Worm (Caenorhabditis elegans) whole organism, L4 larva: Measurements from ENCODE around the gene srz-63.

Experiments used
- F10B5.3 ChIP-seq: sonication (generic microtip); optimal IDR thresholded peaks from 2 replicates; lab custom pipeline; 2016; ENCODE audit warnings: mild to moderate bottlenecking, missing genetic modification characterization, missing compliant biosample characterization
- F26F4.8 ChIP-seq: fragments of 200-800 bp; sonication (Bioruptor generic); conservative IDR thresholded peaks from 2 replicates; pipeline ENCODE4 v1.3.6; 2022; ENCODE audit warnings: missing genetic modification characterization, missing compliant biosample characterization
- F37D6.2 ChIP-seq: sonication (generic microtip); optimal IDR thresholded peaks from 2 replicates; lab custom pipeline; 2016; ENCODE audit warnings: mild to moderate bottlenecking, missing genetic modification characterization, missing compliant biosample characterization
- T26A8.4 ChIP-seq: fragments of 200-800 bp; sonication (Bioruptor generic); IDR thresholded peaks from 2 replicates; pipeline ENCODE4 v1.3.6; 2022; ENCODE audit warnings: missing genetic modification characterization, missing compliant biosample characterization
- Y48G9A.11 ChIP-seq: fragments of 200-800 bp; sonication (Bioruptor generic); IDR thresholded peaks from 2 replicates; pipeline ENCODE4 v1.3.6; 2022; ENCODE audit warnings: missing genetic modification reagents, missing genetic modification characterization, missing compliant biosample characterization
- Y75B8A.6 ChIP-seq: fragments of 200-800 bp; sonication (Bioruptor generic); IDR thresholded peaks from 2 replicates; pipeline ENCODE4 v1.3.6; 2022; ENCODE audit warnings: missing genetic modification reagents, missing genetic modification characterization, missing compliant biosample characterization
- ZK337.2 ChIP-seq: fragments of 200-800 bp; sonication (Bioruptor generic); IDR thresholded peaks from 2 replicates; pipeline ENCODE4 v1.3.6; 2022; ENCODE audit warnings: missing genetic modification reagents, missing genetic modification characterization, missing compliant biosample characterization
- aha-1 ChIP-seq: fragments of 150-350 bp; peaks from one replicate; lab custom pipeline; 2014; ENCODE audit warnings: missing biosample characterization, missing genetic modification characterization
- aly-2 ChIP-seq: sonication (generic microtip); optimal IDR thresholded peaks from 2 replicates; lab custom pipeline; 2018; ENCODE audit warnings: missing biosample characterization, missing genetic modification characterization
- ama-1 ChIP-seq: fragments of 150-350 bp; optimal IDR thresholded peaks from 2 replicates; lab custom pipeline; 2014; ENCODE audit warnings: inconsistent platforms, mixed read lengths
- attf-4 ChIP-seq: sonication (generic microtip); optimal IDR thresholded peaks from 3 replicates; lab custom pipeline; 2017; ENCODE audit warnings: missing biosample characterization, missing genetic modification characterization
- ces-1 ChIP-seq: fragments of 150-350 bp; sonication (generic microtip); optimal IDR thresholded peaks from 4 replicates; lab custom pipeline; 2014; ENCODE audit warnings: missing biosample characterization, missing genetic modification reagents, missing genetic modification characterization
- dmd-6 ChIP-seq: fragments of 200-800 bp; sonication (Bioruptor generic); IDR thresholded peaks from 2 replicates; pipeline ENCODE4 v1.3.6; 2022; ENCODE audit warnings: missing genetic modification reagents, missing genetic modification characterization, missing compliant biosample characterization
- dmd-8 ChIP-seq: fragments of 200-800 bp; sonication (Bioruptor generic); IDR thresholded peaks from 2 replicates; pipeline ENCODE4 v1.3.6; 2022; ENCODE audit warnings: missing genetic modification characterization, missing compliant biosample characterization
- dmd-9 ChIP-seq: fragments of 200-800 bp; sonication (Bioruptor generic); IDR thresholded peaks from 2 replicates; pipeline ENCODE4 v1.3.6; 2022; ENCODE audit warnings: missing genetic modification reagents, missing genetic modification characterization, missing compliant biosample characterization
- duxl-1 ChIP-seq: sonication (generic microtip); optimal IDR thresholded peaks from 2 replicates; lab custom pipeline; 2016; ENCODE audit warnings: mild to moderate bottlenecking, missing genetic modification characterization, moderate library complexity, missing compliant biosample characterization; ENCODE audit not compliant: poor library complexity
- hif-1 ChIP-seq, 2 experiments: sonication (generic microtip); optimal IDR thresholded peaks; 2 replicates each; lab custom pipeline; 2016 to 2017; ENCODE audit warnings: missing compliant biosample characterization in 2 of 2, missing genetic modification characterization in 2 of 2, missing genetic modification reagents in 2 of 2, missing genotype in 2 of 2, mild to moderate bottlenecking in 1 of 2
- hlh-11 ChIP-seq: fragments of 200-800 bp; sonication (Bioruptor generic); optimal IDR thresholded peaks from 2 replicates; lab custom pipeline; 2018; ENCODE audit warnings: mild to moderate bottlenecking, missing genetic modification characterization, missing compliant biosample characterization
- hlh-30 ChIP-seq: sonication (generic microtip); optimal IDR thresholded peaks from 2 replicates; lab custom pipeline; 2017; ENCODE audit warnings: antibody characterized with exemption, mild to moderate bottlenecking, missing genetic modification characterization, missing compliant biosample characterization; ENCODE audit not compliant: insufficient read depth
- hmg-1.1 ChIP-seq: fragments of 200-800 bp; sonication (Bioruptor generic); IDR thresholded peaks from 2 replicates; pipeline ENCODE4 v1.3.6; 2022; ENCODE audit warnings: missing genetic modification reagents, missing genetic modification characterization, missing compliant biosample characterization
- lin-1 ChIP-seq: fragments of 200-800 bp; sonication (Bioruptor generic); IDR thresholded peaks from 2 replicates; pipeline ENCODE4 v1.3.6; 2022; ENCODE audit warnings: missing genetic modification reagents, missing genetic modification characterization, missing compliant biosample characterization
- lin-29 ChIP-seq: fragments of 200-800 bp; sonication (Bioruptor generic); IDR thresholded peaks from 2 replicates; pipeline ENCODE4 v1.3.6; 2022; ENCODE audit warnings: missing genetic modification reagents, missing genetic modification characterization, missing compliant biosample characterization
- lin-38 ChIP-seq: fragments of 200-800 bp; sonication (Bioruptor generic); IDR thresholded peaks from 2 replicates; pipeline ENCODE4 v1.3.6; 2022; ENCODE audit warnings: missing genetic modification reagents, missing genetic modification characterization, missing compliant biosample characterization
- lin-39 ChIP-seq: fragments of 150-350 bp; optimal IDR thresholded peaks from 2 replicates; lab custom pipeline; 2014; ENCODE audit warnings: missing biosample characterization, missing genetic modification reagents, missing genetic modification characterization
- lsy-2 ChIP-seq, 2 experiments: fragments of 150-350 bp in 1 of 2; sonication (generic microtip) in 1 of 2; optimal IDR thresholded peaks; 2 replicates each; lab custom pipeline; 2014 to 2017; ENCODE audit warnings: missing biosample characterization in 2 of 2, missing genetic modification characterization in 2 of 2
- madf-5 ChIP-seq, 2 experiments: fragments of 200-800 bp; sonication (Bioruptor generic); IDR thresholded peaks; 2 replicates each; pipeline ENCODE4 v1.3.6; 2022; ENCODE audit warnings: missing compliant biosample characterization in 2 of 2, missing genetic modification characterization in 2 of 2
- madf-9 ChIP-seq: fragments of 200-800 bp; sonication (Bioruptor generic); conservative IDR thresholded peaks from 2 replicates; pipeline ENCODE4 v1.3.6; 2022; ENCODE audit warnings: missing genetic modification reagents, missing genetic modification characterization, missing compliant biosample characterization
- mdl-1 ChIP-seq, 2 experiments: fragments of 150-350 bp in 1 of 2; sonication (generic microtip) in 1 of 2; optimal IDR thresholded peaks; 2 replicates each; lab custom pipeline; 2014 to 2017; ENCODE audit warnings: missing biosample characterization in 2 of 2, missing genetic modification characterization in 2 of 2
- mdt-29 ChIP-seq: fragments of 200-800 bp; sonication (Bioruptor generic); IDR thresholded peaks from 2 replicates; pipeline ENCODE4 v1.3.6; 2022; ENCODE audit warnings: missing genetic modification reagents, missing genetic modification characterization, missing compliant biosample characterization
- mxl-3 ChIP-seq: fragments of 200-800 bp; sonication (Bioruptor generic); optimal IDR thresholded peaks from 2 replicates; lab custom pipeline; 2018; ENCODE audit warnings: mild to moderate bottlenecking, missing genetic modification characterization, missing compliant biosample characterization
- nhr-10 ChIP-seq: fragments of 150-350 bp; optimal IDR thresholded peaks from 2 replicates; lab custom pipeline; 2014; ENCODE audit warnings: missing biosample characterization, missing genetic modification characterization
- nhr-237 ChIP-seq: sonication (generic microtip); optimal IDR thresholded peaks from 2 replicates; lab custom pipeline; 2017; ENCODE audit warnings: missing biosample characterization, missing genetic modification characterization
- nhr-28 ChIP-seq: fragments of 150-350 bp; optimal IDR thresholded peaks from 2 replicates; lab custom pipeline; 2014; ENCODE audit warnings: missing biosample characterization, missing genetic modification characterization
- nhr-42 ChIP-seq: fragments of 200-800 bp; sonication (Bioruptor generic); IDR thresholded peaks from 2 replicates; pipeline ENCODE4 v1.3.6; 2022; ENCODE audit warnings: missing genetic modification characterization, missing compliant biosample characterization
- nhr-76 ChIP-seq: fragments of 150-350 bp; optimal IDR thresholded peaks from 2 replicates; lab custom pipeline; 2014; ENCODE audit warnings: missing biosample characterization, missing genetic modification characterization
- php-3 ChIP-seq: fragments of 200-800 bp; sonication (Bioruptor generic); IDR thresholded peaks from 2 replicates; pipeline ENCODE4 v1.3.6; 2022; ENCODE audit warnings: missing genetic modification reagents, missing genetic modification characterization, missing compliant biosample characterization
- pqm-1 ChIP-seq: sonication (generic microtip); optimal IDR thresholded peaks from 2 replicates; lab custom pipeline; 2017; ENCODE audit warnings: missing biosample characterization, missing genetic modification characterization
- snpc-4 ChIP-seq: fragments of 150-350 bp; optimal IDR thresholded peaks from 2 replicates; lab custom pipeline; 2014; ENCODE audit warnings: missing biosample characterization, missing genetic modification characterization
- spr-3 ChIP-seq: fragments of 200-800 bp; sonication (Bioruptor generic); optimal IDR thresholded peaks from 2 replicates; lab custom pipeline; 2018; ENCODE audit warnings: mild to moderate bottlenecking, missing genetic modification characterization, missing compliant biosample characterization
- tra-1 ChIP-seq: fragments of 200-800 bp; sonication (Bioruptor generic); IDR thresholded peaks from 2 replicates; pipeline ENCODE4 v1.3.6; 2022; ENCODE audit warnings: missing genetic modification reagents, missing genetic modification characterization, missing compliant biosample characterization
- unc-62 ChIP-seq, 3 experiments: fragments of 150-350 bp in 1 of 3; sonication (generic microtip); optimal IDR thresholded peaks in 2 of 3; peaks in 1 of 3; 1 replicate in 1 of 3; 2 replicates in 2 of 3; lab custom pipeline; 2014 to 2017; ENCODE audit warnings: missing biosample characterization in 3 of 3, missing genetic modification characterization in 3 of 3, missing genetic modification reagents in 3 of 3, missing genotype in 1 of 3
- zag-1 ChIP-seq: fragments of 150-350 bp; optimal IDR thresholded peaks from 2 replicates; lab custom pipeline; 2014; ENCODE audit warnings: missing biosample characterization, missing genetic modification characterization
- zfp-2 ChIP-seq: sonication (generic microtip); optimal IDR thresholded peaks from 2 replicates; lab custom pipeline; 2016; ENCODE audit warnings: mild to moderate bottlenecking, missing genetic modification characterization, missing compliant biosample characterization
- ztf-11 ChIP-seq: fragments of 150-350 bp; optimal IDR thresholded peaks from 2 replicates; lab custom pipeline; 2014; ENCODE audit warnings: missing biosample characterization, missing genetic modification characterization
- ztf-7 ChIP-seq: fragments of 150-350 bp; optimal IDR thresholded peaks from 2 replicates; lab custom pipeline; 2014; ENCODE audit warnings: missing biosample characterization, missing genetic modification characterization

The srz-63 gene

ce11 chrII:1309892-1310516, 31.6 kb downstream of the srz-63 start, which contains the start of the genes alh-6 and fcho-1:
Gene alh-6 (minus strand): TSS chrII:1310133.
Gene fcho-1 (plus strand): TSS chrII:1310515.
- TF ChIP-seq lsy-2 (tag; optimal IDR thresholded peaks at IDR 0.05; lab: Kevin White, UChicago) (peak in 1 of 2 experiments; percentile 29), mdt-29 (no peak), aha-1 (tag; lab: Kevin White, UChicago) (peak; percentile 44), mdl-1 (tag; optimal IDR thresholded peaks at IDR 0.05; lab: Kevin White, UChicago) (peak in 1 of 2 experiments; percentile 38), hlh-30 (tag; lab: Kevin White, UChicago) (peak; percentile 87), lin-38 (peak; percentile 31), hlh-11 (tag; lab: Kevin White, UChicago) (peak; percentile 7), F37D6.2 (tag; lab: Kevin White, UChicago) (no peak), mxl-3 (GFP tag; lab: Kevin White, UChicago) (peak; percentile 49)

- TF ChIP-seq mdl-1 (tag; optimal IDR thresholded peaks at IDR 0.05; lab: Kevin White, UChicago), result peak in 1 of 2 experiments; percentile 54
- peak; percentile 58; the same call in 1 of the 2 replicates for TF ChIP-seq tra-1 (GFP tag; lab: Robert Waterston, UW)
- TF ChIP-seq aly-2 (tag; lab: Kevin White, UChicago), result no peak
- TF ChIP-seq zfp-2 (tag; lab: Kevin White, UChicago), result peak; percentile 49
- no peak for TF ChIP-seq T26A8.4 (GFP tag; lab: Robert Waterston, UW)
- peak; percentile 84 for TF ChIP-seq nhr-28
- peak; percentile 77 for TF ChIP-seq dmd-6
- no peak for TF ChIP-seq F37D6.2 (tag; lab: Kevin White, UChicago)
- 0 out of 2 replicates have a peak, but pooled peaks have one; percentile 14 for TF ChIP-seq lin-1 (GFP tag; lab: Robert Waterston, UW)
- peak; percentile 87 for TF ChIP-seq mxl-3 (GFP tag; lab: Kevin White, UChicago)
- TF ChIP-seq hlh-11 (tag; lab: Kevin White, UChicago), result peak; percentile 61
- TF ChIP-seq ama-1 (lab: Kevin White, UChicago), result no peak
- peak; percentile 23 for TF ChIP-seq pqm-1 (tag; lab: Kevin White, UChicago)
- TF ChIP-seq nhr-237 (tag; lab: Kevin White, UChicago), result no peak
Measured at ce11 chrII:1315245-1315644, 36.8 kb downstream of the srz-63 start.

- TF ChIP-seq pqm-1 (tag; lab: Kevin White, UChicago) (peak; percentile 40), nhr-10 (peak; percentile 82), dmd-8 (GFP tag; lab: Robert Waterston, UW) (peak; percentile 50; the same call in 1 of the 2 replicates), unc-62 (GFP tag; optimal IDR thresholded peaks at IDR 0.05 in 1 of 2; lab: Kevin White, UChicago) (peak in 1 of 2 experiments; percentile 97), unc-62 (tag; optimal IDR thresholded peaks at IDR 0.05; lab: Kevin White, UChicago) (no peak), dmd-9 (GFP tag; lab: Robert Waterston, UW) (peak; percentile 83), php-3 (GFP tag; lab: Robert Waterston, UW) (peak; percentile 92), Y75B8A.6 (GFP tag; lab: Robert Waterston, UW) (peak; percentile 64; the same call in 1 of the 2 replicates), nhr-76 (peak; percentile 65), F10B5.3 (peak; percentile 61), hif-1 (tag; optimal IDR thresholded peaks at IDR 0.05; lab: Kevin White, UChicago) (peak; percentile 64 to 93), F26F4.8 (GFP tag; lab: Robert Waterston, UW) (no peak), ztf-7 (peak; percentile 62), ztf-11 (no peak), madf-5 (GFP tag; IDR thresholded peaks at IDR 0.05; lab: Robert Waterston, UW) (peak; percentile 66 to 92; a peak in 2 of 4 replicates), mdt-29 (peak; percentile 91), nhr-42 (GFP tag; lab: Robert Waterston, UW) (peak; percentile 94), duxl-1 (peak; percentile 83), ces-1 (GFP tag; lab: Kevin White, UChicago) (no peak), madf-9 (GFP tag; lab: Robert Waterston, UW) (peak; percentile 95), lin-39 (no peak), zag-1 (tag; lab: Kevin White, UChicago) (no peak), lin-29 (GFP tag; lab: Robert Waterston, UW) (peak; percentile 85), spr-3 (GFP tag; lab: Kevin White, UChicago) (peak; percentile 96), nhr-237 (tag; lab: Kevin White, UChicago) (no peak), hmg-1.1 (GFP tag; lab: Robert Waterston, UW) (peak; percentile 94), ZK337.2 (peak; percentile 75), aha-1 (tag; lab: Kevin White, UChicago) (peak; percentile 99), attf-4 (tag; lab: Kevin White, UChicago) (no peak), Y48G9A.11 (GFP tag; lab: Robert Waterston, UW) (peak; percentile 93), T26A8.4 (GFP tag; lab: Robert Waterston, UW) (peak; percentile 96), snpc-4 (tag; lab: Kevin White, UChicago) (peak; percentile 20)
Measured at ce11 chrII:1320412-1320811, 42.0 kb downstream of the srz-63 start.
